Worm (Caenorhabditis elegans) whole organism, young adult: ENCODE measurements around the gene T04C12.9.

Experiments used
- C17E4.6 ChIP-seq: fragments of 200-800 bp; sonication (Bioruptor generic); IDR thresholded peaks from 2 replicates; pipeline ENCODE4 v1.3.6; 2022; ENCODE audit warnings: missing genetic modification reagents, missing genetic modification characterization, missing compliant biosample characterization
- F23B12.7 ChIP-seq: sonication (generic microtip); optimal IDR thresholded peaks from 2 replicates; lab custom pipeline; 2017; ENCODE audit warnings: missing genetic modification characterization, mild to moderate bottlenecking, missing compliant biosample characterization, antibody characterized with exemption, moderate library complexity; ENCODE audit not compliant: insufficient read depth
- F33H1.4 ChIP-seq: fragments of 200-800 bp; sonication (Bioruptor generic); IDR thresholded peaks from 2 replicates; pipeline ENCODE4 v1.3.6; 2022; ENCODE audit warnings: missing genetic modification reagents, missing genetic modification characterization, missing compliant biosample characterization
- F49E8.2 ChIP-seq: sonication (generic microtip); optimal IDR thresholded peaks from 3 replicates; lab custom pipeline; 2017; ENCODE audit warnings: missing genetic modification characterization, mild to moderate bottlenecking, missing compliant biosample characterization, antibody characterized with exemption, moderate library complexity; ENCODE audit not compliant: insufficient read depth
- K11D2.4 ChIP-seq: fragments of 200-800 bp; sonication (Bioruptor generic); IDR thresholded peaks from 2 replicates; pipeline ENCODE4 v1.3.6; 2022; ENCODE audit warnings: missing genetic modification reagents, missing genetic modification characterization, missing compliant biosample characterization
- T26A5.8 ChIP-seq: sonication (generic microtip); optimal IDR thresholded peaks from 2 replicates; lab custom pipeline; 2016; ENCODE audit warnings: missing genetic modification characterization, missing compliant biosample characterization
- Y67H2A.10 ChIP-seq: fragments of 200-800 bp; sonication (Bioruptor generic); conservative IDR thresholded peaks from 2 replicates; pipeline ENCODE4 v1.3.6; 2022; ENCODE audit warnings: missing genetic modification reagents, missing genetic modification characterization, missing compliant biosample characterization
- ZK185.1 ChIP-seq: sonication (generic microtip); optimal IDR thresholded peaks from 2 replicates; lab custom pipeline; 2016; ENCODE audit warnings: mild to moderate bottlenecking, missing genetic modification characterization, missing compliant biosample characterization; ENCODE audit not compliant: poor library complexity, severe bottlenecking
- aptf-3 ChIP-seq: fragments of 200-800 bp; sonication (Bioruptor generic); IDR thresholded peaks from 2 replicates; pipeline ENCODE4 v1.3.6; 2022; ENCODE audit warnings: missing genetic modification characterization, missing compliant biosample characterization
- attf-3 ChIP-seq: fragments of 200-800 bp; sonication (Bioruptor generic); conservative IDR thresholded peaks from 2 replicates; pipeline ENCODE4 v1.3.6; 2022; ENCODE audit warnings: missing genetic modification reagents, missing genetic modification characterization, missing compliant biosample characterization
- bed-2 ChIP-seq: fragments of 200-800 bp; sonication (Bioruptor generic); IDR thresholded peaks from 2 replicates; pipeline ENCODE4 v1.3.6; 2022; ENCODE audit warnings: missing genetic modification reagents, missing genetic modification characterization, missing compliant biosample characterization
- dpff-1 ChIP-seq: sonication (generic microtip); optimal IDR thresholded peaks from 2 replicates; lab custom pipeline; 2017; ENCODE audit warnings: mild to moderate bottlenecking, missing genetic modification characterization, missing compliant biosample characterization
- efl-1 ChIP-seq: fragments of 150-350 bp; optimal IDR thresholded peaks from 2 replicates; lab custom pipeline; 2014; ENCODE audit warnings: missing biosample characterization, missing genetic modification reagents, missing genetic modification characterization
- ekl-4 ChIP-seq: fragments of 200-800 bp; sonication (Bioruptor generic); IDR thresholded peaks from 2 replicates; pipeline ENCODE4 v1.3.6; 2022; ENCODE audit warnings: missing genetic modification reagents, missing genetic modification characterization, missing compliant biosample characterization
- ets-4 ChIP-seq: fragments of 200-800 bp; sonication (Bioruptor generic); optimal IDR thresholded peaks from 2 replicates; lab custom pipeline; 2018; ENCODE audit warnings: mild to moderate bottlenecking, missing genetic modification characterization, missing compliant biosample characterization
- fkh-3 ChIP-seq: sonication (generic microtip); optimal IDR thresholded peaks from 2 replicates; lab custom pipeline; 2016; ENCODE audit warnings: mild to moderate bottlenecking, missing genetic modification characterization, missing compliant biosample characterization
- hlh-26 ChIP-seq: fragments of 200-800 bp; sonication (Bioruptor generic); conservative IDR thresholded peaks from 2 replicates; pipeline ENCODE4 v1.3.6; 2022; ENCODE audit warnings: missing genetic modification reagents, missing genetic modification characterization, missing compliant biosample characterization
- hmg-1.2 ChIP-seq: fragments of 200-800 bp; sonication (Bioruptor generic); IDR thresholded peaks from 2 replicates; pipeline ENCODE4 v1.3.6; 2022; ENCODE audit warnings: missing genetic modification reagents, missing genetic modification characterization, missing compliant biosample characterization
- hsf-1 ChIP-seq: fragments of 200-800 bp; sonication (Bioruptor generic); IDR thresholded peaks from 2 replicates; pipeline ENCODE4 v1.3.6; 2022; ENCODE audit warnings: missing genetic modification reagents, missing genetic modification characterization, missing compliant biosample characterization
- lin-35 ChIP-seq, 3 experiments: fragments of 150-350 bp in 2 of 3; sonication (generic microtip) in 1 of 3; optimal IDR thresholded peaks; 2 replicates each; lab custom pipeline; 2014 to 2018; ENCODE audit warnings: missing biosample characterization in 3 of 3, missing genetic modification characterization in 3 of 3, missing genetic modification reagents in 3 of 3
- madf-6 ChIP-seq: fragments of 200-800 bp; sonication (Bioruptor generic); IDR thresholded peaks from 2 replicates; pipeline ENCODE4 v1.3.6; 2022; ENCODE audit warnings: missing genetic modification reagents, missing genetic modification characterization, missing compliant biosample characterization
- madf-8 ChIP-seq: fragments of 200-800 bp; sonication (Bioruptor generic); conservative IDR thresholded peaks from 2 replicates; pipeline ENCODE4 v1.3.6; 2022; ENCODE audit warnings: missing genetic modification reagents, missing genetic modification characterization, missing compliant biosample characterization
- mcd-1 ChIP-seq: fragments of 200-800 bp; sonication (Bioruptor generic); IDR thresholded peaks from 2 replicates; pipeline ENCODE4 v1.3.6; 2022; ENCODE audit warnings: missing genetic modification reagents, missing genetic modification characterization, missing compliant biosample characterization
- mxl-1 ChIP-seq: sonication (generic microtip); optimal IDR thresholded peaks from 2 replicates; lab custom pipeline; 2016; ENCODE audit warnings: missing genetic modification characterization, missing compliant biosample characterization
- nhr-179 ChIP-seq: sonication (generic microtip); optimal IDR thresholded peaks from 2 replicates; lab custom pipeline; 2016; ENCODE audit warnings: mild to moderate bottlenecking, missing genetic modification characterization, missing compliant biosample characterization
- nhr-27 ChIP-seq: fragments of 200-800 bp; sonication (Bioruptor generic); optimal IDR thresholded peaks from 2 replicates; lab custom pipeline; 2018; ENCODE audit warnings: mild to moderate bottlenecking, missing genetic modification characterization, moderate library complexity, missing compliant biosample characterization
- nhr-90 ChIP-seq: sonication (generic microtip); optimal IDR thresholded peaks from 2 replicates; lab custom pipeline; 2016; ENCODE audit warnings: missing genotype, mild to moderate bottlenecking, missing genetic modification characterization, missing compliant biosample characterization
- rpc-1 ChIP-seq, 2 experiments: fragments of 150-350 bp in 1 of 2; sonication (generic microtip) in 1 of 2; optimal IDR thresholded peaks; 2 replicates each; lab custom pipeline; 2014 to 2018; ENCODE audit warnings: missing biosample characterization in 1 of 2, missing genetic modification characterization in 1 of 2, missing genetic modification reagents in 1 of 2, missing genotype in 1 of 2
- snpc-1.3 ChIP-seq: sonication (generic microtip); optimal IDR thresholded peaks from 2 replicates; lab custom pipeline; 2017; ENCODE audit warnings: missing genetic modification characterization, mild to moderate bottlenecking, missing compliant biosample characterization, antibody characterized with exemption, moderate library complexity, missing genotype, missing genetic modification reagents; ENCODE audit not compliant: insufficient read depth
- snpc-3.4 ChIP-seq: sonication (generic microtip); optimal IDR thresholded peaks from 2 replicates; lab custom pipeline; 2017; ENCODE audit warnings: missing genetic modification characterization, mild to moderate bottlenecking, missing compliant biosample characterization, antibody characterized with exemption, moderate library complexity, missing genotype, missing genetic modification reagents
- sptf-2 ChIP-seq: fragments of 200-800 bp; sonication (Bioruptor generic); optimal IDR thresholded peaks from 2 replicates; lab custom pipeline; 2018; ENCODE audit warnings: mild to moderate bottlenecking, missing genetic modification characterization, missing compliant biosample characterization
- unc-130 ChIP-seq: sonication (generic microtip); optimal IDR thresholded peaks from 2 replicates; lab custom pipeline; 2016; ENCODE audit warnings: missing genetic modification reagents, missing genetic modification characterization, missing compliant biosample characterization
- xnd-1 ChIP-seq: sonication (generic microtip); optimal IDR thresholded peaks from 2 replicates; lab custom pipeline; 2016; ENCODE audit warnings: missing genotype, missing genetic modification reagents, missing genetic modification characterization, missing compliant biosample characterization
- ztf-25 ChIP-seq: fragments of 200-800 bp; sonication (Bioruptor generic); IDR thresholded peaks from 2 replicates; pipeline ENCODE4 v1.3.6; 2022; ENCODE audit warnings: missing genetic modification reagents, missing genetic modification characterization, missing compliant biosample characterization
- ztf-26 ChIP-seq: sonication (generic microtip); optimal IDR thresholded peaks from 2 replicates; lab custom pipeline; 2017; ENCODE audit warnings: missing genetic modification characterization, missing compliant biosample characterization
- ztf-3 ChIP-seq: fragments of 200-800 bp; sonication (Bioruptor generic); optimal IDR thresholded peaks from 2 replicates; lab custom pipeline; 2018; ENCODE audit warnings: mild to moderate bottlenecking, missing genetic modification characterization, missing compliant biosample characterization

Gene T04C12.9

DNA sequence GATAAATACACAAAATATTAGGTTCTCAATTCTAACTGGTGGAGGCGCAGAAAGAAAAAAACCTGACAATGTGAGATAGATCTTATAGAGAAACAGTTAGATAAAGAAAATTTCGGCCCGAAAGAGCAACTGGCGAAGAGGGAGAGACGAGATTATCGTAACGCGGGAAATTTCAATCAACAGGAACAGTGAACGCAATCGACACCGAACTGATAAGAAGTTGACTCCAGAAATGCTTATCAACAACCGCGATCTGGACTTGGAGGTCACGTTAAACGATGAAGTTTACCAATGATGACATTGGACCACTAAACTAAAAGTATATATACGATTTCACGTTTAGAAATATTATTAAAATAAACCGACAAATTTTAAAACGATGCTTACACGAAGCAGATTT, 13.4 kb upstream of the T04C12.9 start (continued):
- peak; percentile 34; the same call in 1 of the 2 replicates for TF ChIP-seq hmg-1.2 (GFP tag; lab: Robert Waterston, UW)
- TF ChIP-seq C17E4.6 (GFP tag; lab: Robert Waterston, UW), result peak; percentile 57
- TF ChIP-seq snpc-3.4 (tag; lab: Kevin White, UChicago), result peak; percentile 81
- no peak for TF ChIP-seq attf-3 (GFP tag; lab: Robert Waterston, UW)
- no peak for TF ChIP-seq sptf-2
- peak; percentile 38 for TF ChIP-seq snpc-1.3 (tag; lab: Kevin White, UChicago)
- TF ChIP-seq madf-6, result peak; percentile 86

DNA sequence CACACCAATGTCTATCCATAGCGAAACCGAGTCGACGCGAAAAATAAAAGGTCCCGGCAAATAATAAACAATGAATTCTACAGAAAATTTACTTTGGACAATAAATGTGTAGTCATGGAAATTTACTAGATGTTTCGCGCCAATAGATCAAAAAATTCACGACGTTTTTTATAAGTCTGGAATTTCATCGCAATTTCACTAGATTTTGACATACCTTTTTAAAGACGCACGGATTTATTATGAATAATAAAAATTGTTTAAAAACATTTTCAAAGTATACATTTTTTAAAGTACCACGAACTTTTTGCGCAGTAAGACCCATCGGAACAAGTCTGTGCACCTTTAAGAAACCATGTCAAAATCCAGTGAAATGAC, 13.0 kb upstream of the T04C12.9 start:
- TF ChIP-seq snpc-1.3 (tag; lab: Kevin White, UChicago), result peak; percentile 6
- peak; percentile 78 for TF ChIP-seq dpff-1 (tag; lab: Kevin White, UChicago)
- TF ChIP-seq ZK185.1 (tag; lab: Kevin White, UChicago), result no peak
- no peak for TF ChIP-seq bed-2
- TF ChIP-seq lin-35 (GFP tag; optimal IDR thresholded peaks at IDR 0.05; lab: Kevin White, UChicago), result peak in 1 of 3 experiments; percentile 16
- no peak for TF ChIP-seq ztf-25 (GFP tag; lab: Robert Waterston, UW)
- no peak for TF ChIP-seq F33H1.4 (GFP tag; lab: Robert Waterston, UW)
- no peak for TF ChIP-seq mxl-1 (tag; lab: Kevin White, UChicago)
- no peak for TF ChIP-seq hmg-1.2 (GFP tag; lab: Robert Waterston, UW)
- peak; percentile 76 for TF ChIP-seq xnd-1 (tag; lab: Kevin White, UChicago)
- TF ChIP-seq madf-8, result peak; percentile 64
- TF ChIP-seq mcd-1 (GFP tag; lab: Robert Waterston, UW), result no peak
- peak; percentile 65 for TF ChIP-seq efl-1 (GFP tag; lab: Kevin White, UChicago)
- no peak for TF ChIP-seq hlh-26
- no peak for TF ChIP-seq Y67H2A.10 (GFP tag; lab: Robert Waterston, UW)
- TF ChIP-seq nhr-179 (tag; lab: Kevin White, UChicago), result no peak
- no peak for TF ChIP-seq unc-130 (GFP tag; lab: Kevin White, UChicago)
- peak; percentile 11 for TF ChIP-seq ztf-26 (tag; lab: Kevin White, UChicago)
- no peak for TF ChIP-seq F49E8.2 (tag; lab: Kevin White, UChicago)
- no peak for TF ChIP-seq fkh-3
- no peak for TF ChIP-seq rpc-1 (optimal IDR thresholded peaks at IDR 0.05; lab: Kevin White, UChicago)
- TF ChIP-seq rpc-1 (tag; optimal IDR thresholded peaks at IDR 0.05; lab: Kevin White, UChicago), result no peak
- no peak for TF ChIP-seq nhr-27 (tag; lab: Kevin White, UChicago)
- no peak for TF ChIP-seq hsf-1 (GFP tag; lab: Robert Waterston, UW)
- no peak for TF ChIP-seq F23B12.7 (tag; lab: Kevin White, UChicago)
- TF ChIP-seq ztf-3 (GFP tag; lab: Kevin White, UChicago), result no peak
- TF ChIP-seq aptf-3, result no peak
- TF ChIP-seq ets-4 (GFP tag; lab: Kevin White, UChicago), result no peak
- TF ChIP-seq K11D2.4 (GFP tag; lab: Robert Waterston, UW), result no peak
- TF ChIP-seq T26A5.8 (tag; lab: Kevin White, UChicago), result no peak
- peak; percentile 87 for TF ChIP-seq madf-6
- no peak for TF ChIP-seq nhr-90 (tag; lab: Kevin White, UChicago)
- no peak for TF ChIP-seq ekl-4 (GFP tag; lab: Robert Waterston, UW)
